Fruit fly (Drosophila melanogaster): Measurements from ENCODE around the gene CG5521.
A peak's percentile ranks its signal among the peaks of the same experiment; 100 is the strongest.

The CG5521 gene

dm6 chr3R:26966794-26967323, at the start of gene CG5521:
Gene CG5521 (plus strand): TSS chr3R:26966930.
- TF ChIP-seq gl (tag; optimal IDR thresholded peaks at IDR 0.05) (no peak), CG4496 (GFP tag; IDR thresholded peaks at IDR 0.05) (peak; percentile 45; the same call in 1 of the 3 replicates), CG13204 (GFP tag; optimal IDR thresholded peaks at IDR 0.05) (peak; percentile 53), CG10348 (GFP tag; IDR thresholded peaks at IDR 0.05) (no peak), CG32121 (GFP tag; IDR thresholded peaks at IDR 0.05) (no peak), D1 (tag; optimal IDR thresholded peaks at IDR 0.05) (peak; percentile 25)

dm6 chr3R:26918857-26919256, 47.9 kb upstream of the CG5521 start:
- TF ChIP-seq CG12605 (GFP tag; IDR thresholded peaks at IDR 0.05) (no peak), CG13204 (GFP tag; optimal IDR thresholded peaks at IDR 0.05) (no peak), CG15710 (tag; optimal IDR thresholded peaks at IDR 0.05) (no peak), CG10348 (GFP tag; IDR thresholded peaks at IDR 0.05) (no peak), CG34367 (tag; optimal IDR thresholded peaks at IDR 0.05) (no peak), Pif1A (GFP tag; optimal IDR thresholded peaks at IDR 0.05) (no peak)

dm6 chr3R:26923830-26924333, 42.8 kb upstream of the CG5521 start:
- TF ChIP-seq Pif1B (GFP tag; optimal IDR thresholded peaks at IDR 0.05) (no peak), gl (tag; optimal IDR thresholded peaks at IDR 0.05) (no peak), CG9948 (tag; optimal IDR thresholded peaks at IDR 0.05) (no peak), D1 (tag; optimal IDR thresholded peaks at IDR 0.05) (no peak), fd96Ca (GFP tag; IDR thresholded peaks at IDR 0.05) (no peak), Pif1A (GFP tag; optimal IDR thresholded peaks at IDR 0.05) (peak; percentile 11), EcR (GFP tag; optimal IDR thresholded peaks at IDR 0.05) (no peak), CG12605 (GFP tag; IDR thresholded peaks at IDR 0.05) (no peak), CG8159 (tag; optimal IDR thresholded peaks at IDR 0.05) (no peak), Snoo (tag; optimal IDR thresholded peaks at IDR 0.05) (peak; percentile 18), CG17806 (tag; optimal IDR thresholded peaks at IDR 0.05) (no peak), CG14655 (GFP tag; optimal IDR thresholded peaks at IDR 0.05) (peak; percentile 30), CG8301 (tag; optimal IDR thresholded peaks at IDR 0.05) (no peak), Ets98B (GFP tag; IDR thresholded peaks at IDR 0.05) (no peak), CG32121 (GFP tag; IDR thresholded peaks at IDR 0.05) (no peak), CG13204 (GFP tag; optimal IDR thresholded peaks at IDR 0.05) (no peak), CG15710 (tag; optimal IDR thresholded peaks at IDR 0.05) (no peak), CG4496 (GFP tag; IDR thresholded peaks at IDR 0.05) (no peak), CG34367 (tag; optimal IDR thresholded peaks at IDR 0.05) (no peak), CG10348 (GFP tag; IDR thresholded peaks at IDR 0.05) (no peak), rn (GFP tag; IDR thresholded peaks at IDR 0.05) (no peak)

- TF ChIP-seq CG15710 (tag; optimal IDR thresholded peaks at IDR 0.05) (no peak), CG8301 (tag; optimal IDR thresholded peaks at IDR 0.05) (no peak), D1 (tag; optimal IDR thresholded peaks at IDR 0.05) (no peak), CG34367 (tag; optimal IDR thresholded peaks at IDR 0.05) (no peak), EcR (GFP tag; optimal IDR thresholded peaks at IDR 0.05) (no peak), CG17806 (tag; optimal IDR thresholded peaks at IDR 0.05) (no peak), CG10348 (GFP tag; IDR thresholded peaks at IDR 0.05) (no peak), CG9948 (tag; optimal IDR thresholded peaks at IDR 0.05) (no peak), CG13204 (GFP tag; optimal IDR thresholded peaks at IDR 0.05) (no peak), CG12605 (GFP tag; IDR thresholded peaks at IDR 0.05) (no peak), fd96Ca (GFP tag; IDR thresholded peaks at IDR 0.05) (no peak), Pif1A (GFP tag; optimal IDR thresholded peaks at IDR 0.05) (no peak), CG32121 (GFP tag; IDR thresholded peaks at IDR 0.05) (no peak), Pif1B (GFP tag; optimal IDR thresholded peaks at IDR 0.05) (no peak), Ets98B (GFP tag; IDR thresholded peaks at IDR 0.05) (no peak), CG14655 (GFP tag; optimal IDR thresholded peaks at IDR 0.05) (no peak), CG4496 (GFP tag; IDR thresholded peaks at IDR 0.05) (no peak), CG8159 (tag; optimal IDR thresholded peaks at IDR 0.05) (no peak), rn (GFP tag; IDR thresholded peaks at IDR 0.05) (no peak)
These were observed 40.3 kb upstream of the CG5521 start for dm6 chr3R:26926477-26926876.

DNA sequence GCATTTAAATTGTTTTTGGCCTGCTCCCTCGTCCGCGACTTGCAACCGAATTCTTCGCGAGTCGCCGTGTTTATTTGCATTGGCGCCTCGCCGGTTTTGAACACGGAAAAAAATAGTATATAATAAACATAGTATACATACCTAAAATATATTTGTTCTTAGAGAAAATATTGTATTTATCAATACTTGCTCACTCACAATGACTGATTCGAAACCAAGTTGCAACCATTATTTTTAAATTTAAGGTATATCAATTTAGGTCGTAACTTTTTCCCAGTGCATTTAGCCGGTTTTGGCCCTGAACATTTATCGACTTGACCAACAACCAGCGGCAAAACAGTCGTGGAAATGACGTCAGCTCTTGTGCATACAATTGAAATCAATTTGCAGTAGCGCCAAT, 38.3 kb upstream of the CG5521 start:
- TF ChIP-seq CG9948 (tag; optimal IDR thresholded peaks at IDR 0.05) (peak; percentile 83), CG10348 (GFP tag; IDR thresholded peaks at IDR 0.05) (peak; percentile 67), Pif1B (GFP tag; optimal IDR thresholded peaks at IDR 0.05) (peak; percentile 95), CG13204 (GFP tag; optimal IDR thresholded peaks at IDR 0.05) (peak; percentile 79), CG12605 (GFP tag; IDR thresholded peaks at IDR 0.05) (peak; percentile 92), CG15710 (tag; optimal IDR thresholded peaks at IDR 0.05) (peak; percentile 90), CG17806 (tag; optimal IDR thresholded peaks at IDR 0.05) (peak; percentile 78), CG8301 (tag; optimal IDR thresholded peaks at IDR 0.05) (peak; percentile 84), rn (GFP tag; IDR thresholded peaks at IDR 0.05) (peak; percentile 80), Ets98B (GFP tag; IDR thresholded peaks at IDR 0.05) (peak; percentile 88), CG8159 (tag; optimal IDR thresholded peaks at IDR 0.05) (peak; percentile 86), Pif1A (GFP tag; optimal IDR thresholded peaks at IDR 0.05) (peak; percentile 86), CG14655 (GFP tag; optimal IDR thresholded peaks at IDR 0.05) (peak; percentile 90), EcR (GFP tag; optimal IDR thresholded peaks at IDR 0.05) (no peak), CG32121 (GFP tag; IDR thresholded peaks at IDR 0.05) (peak; percentile 92), Snoo (tag; optimal IDR thresholded peaks at IDR 0.05) (peak; percentile 89), D1 (tag; optimal IDR thresholded peaks at IDR 0.05) (peak; percentile 12), CG4496 (GFP tag; IDR thresholded peaks at IDR 0.05) (peak; percentile 95), CG34367 (tag; optimal IDR thresholded peaks at IDR 0.05) (peak; percentile 86), gl (tag; optimal IDR thresholded peaks at IDR 0.05) (peak; percentile 76), fd96Ca (GFP tag; IDR thresholded peaks at IDR 0.05) (peak; percentile 85)

DNA sequence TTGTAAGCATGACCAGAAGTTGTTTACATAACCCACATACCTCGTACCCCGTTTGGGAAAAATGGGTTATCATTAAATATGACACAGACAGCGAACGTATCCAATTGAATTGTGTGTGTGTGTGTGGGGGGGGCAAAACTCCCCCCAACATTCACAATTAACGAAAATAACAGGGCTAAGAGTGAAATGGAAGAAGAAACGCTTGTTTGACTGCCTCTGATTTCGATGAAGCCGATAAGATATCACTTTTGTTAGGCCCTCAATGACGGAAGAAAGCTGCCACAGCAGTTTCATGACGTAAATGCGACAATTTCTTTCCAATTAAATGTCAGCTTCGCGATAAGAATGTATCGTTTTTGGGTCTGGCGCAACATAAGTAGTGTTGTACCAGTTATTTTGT, 32.8 kb upstream of the CG5521 start:
- no peak for TF ChIP-seq D1 (tag; optimal IDR thresholded peaks at IDR 0.05)
- TF ChIP-seq CG8159 (tag; optimal IDR thresholded peaks at IDR 0.05) = no peak
- no peak for TF ChIP-seq gl (tag; optimal IDR thresholded peaks at IDR 0.05)
- TF ChIP-seq CG13204 (GFP tag; optimal IDR thresholded peaks at IDR 0.05) = no peak
- TF ChIP-seq CG10348 (GFP tag; IDR thresholded peaks at IDR 0.05) = no peak
- no peak for TF ChIP-seq CG34367 (tag; optimal IDR thresholded peaks at IDR 0.05)
- no peak for TF ChIP-seq CG4496 (GFP tag; IDR thresholded peaks at IDR 0.05)
- no peak for TF ChIP-seq Snoo (tag; optimal IDR thresholded peaks at IDR 0.05)
- TF ChIP-seq rn (GFP tag; IDR thresholded peaks at IDR 0.05) = no peak
- TF ChIP-seq CG17806 (tag; optimal IDR thresholded peaks at IDR 0.05) = no peak
- TF ChIP-seq CG32121 (GFP tag; IDR thresholded peaks at IDR 0.05) = no peak
- no peak for TF ChIP-seq CG15710 (tag; optimal IDR thresholded peaks at IDR 0.05)
- TF ChIP-seq Pif1B (GFP tag; optimal IDR thresholded peaks at IDR 0.05) = no peak
- no peak for TF ChIP-seq Pif1A (GFP tag; optimal IDR thresholded peaks at IDR 0.05)

Measured in whole organism, pupa.